Fruit fly (Drosophila melanogaster) whole organism, embryonic: ENCODE measurements around the gene Nup107.
A peak's percentile ranks its signal among the peaks of the same experiment; 100 is the strongest.

Experiments
- CG1024 ChIP-seq: fragments of 200-800 bp; sonication (Bioruptor generic); IDR thresholded peaks from 2 replicates; pipeline ENCODE4 v1.3.6; 2022; ENCODE audit warnings: missing biosample characterization, missing genetic modification characterization
- CG10462 ChIP-seq: fragments of 200-800 bp; sonication (Bioruptor generic); optimal IDR thresholded peaks from 2 replicates; lab custom pipeline; 2016; ENCODE audit warnings: missing biosample characterization, missing genetic modification characterization
- CG12659 ChIP-seq: fragments of 200-800 bp; sonication (Bioruptor generic); optimal IDR thresholded peaks from 3 replicates; lab custom pipeline; 2017; ENCODE audit warnings: mild to moderate bottlenecking, missing biosample characterization, missing genetic modification reagents, missing genetic modification characterization
- CG14667 ChIP-seq: fragments of 200-800 bp; sonication (Bioruptor generic); IDR thresholded peaks from 2 replicates; pipeline ENCODE4 v1.3.6; 2022; ENCODE audit warnings: missing biosample characterization, missing genetic modification characterization
- CG14710 ChIP-seq: fragments of 200-800 bp; sonication (Bioruptor generic); optimal IDR thresholded peaks from 3 replicates; lab custom pipeline; 2019; ENCODE audit warnings: missing biosample characterization, mild to moderate bottlenecking, missing genetic modification characterization, moderate library complexity
- CG17802 ChIP-seq: fragments of 200-800 bp; sonication (Bioruptor generic); optimal IDR thresholded peaks from 2 replicates; lab custom pipeline; 2018; ENCODE audit warnings: missing biosample characterization, mild to moderate bottlenecking, missing genetic modification characterization, moderate library complexity
- CG2116 ChIP-seq: fragments of 200-800 bp; sonication (Bioruptor generic); optimal IDR thresholded peaks from 3 replicates; lab custom pipeline; 2018; ENCODE audit warnings: missing biosample characterization, mild to moderate bottlenecking, missing genetic modification characterization
- CG2712 ChIP-seq: fragments of 200-800 bp; optimal IDR thresholded peaks from 3 replicates; lab custom pipeline; 2019; ENCODE audit warnings: missing biosample characterization, mild to moderate bottlenecking, missing genetic modification characterization, moderate library complexity
- CG30403 ChIP-seq: fragments of 200-800 bp; sonication (Bioruptor generic); optimal IDR thresholded peaks from 3 replicates; lab custom pipeline; 2016; ENCODE audit warnings: missing biosample characterization, missing genetic modification characterization
- CG32532 ChIP-seq: fragments of 200-800 bp; sonication (Bioruptor generic); IDR thresholded peaks from 2 replicates; pipeline ENCODE4 v1.3.6; 2022; ENCODE audit warnings: missing biosample characterization, missing genetic modification characterization
- CG3281 ChIP-seq: fragments of 200-800 bp; sonication (Bioruptor generic); optimal IDR thresholded peaks from 3 replicates; lab custom pipeline; 2017; ENCODE audit warnings: missing biosample characterization, mild to moderate bottlenecking, missing genetic modification characterization
- CG33557 ChIP-seq: fragments of 200-800 bp; sonication (Bioruptor generic); optimal IDR thresholded peaks from 2 replicates; lab custom pipeline; 2019; ENCODE audit warnings: missing biosample characterization, mild to moderate bottlenecking, missing genetic modification characterization, moderate library complexity
- CG34422 ChIP-seq: fragments of 200-800 bp; sonication (Bioruptor generic); IDR thresholded peaks from 3 replicates; pipeline ENCODE4 v1.3.6; 2022; ENCODE audit warnings: missing biosample characterization, missing genetic modification characterization
- CG6791 ChIP-seq: fragments of 200-800 bp; sonication (Bioruptor generic); IDR thresholded peaks from 3 replicates; pipeline ENCODE4 v1.3.6; 2022; ENCODE audit warnings: missing biosample characterization, missing genetic modification characterization; ENCODE audit not compliant: partially characterized antibody
- CG9932 ChIP-seq: fragments of 200-800 bp; sonication (Bioruptor generic); IDR thresholded peaks from 2 replicates; pipeline ENCODE4 v1.3.6; 2022; ENCODE audit warnings: missing biosample characterization, missing genetic modification characterization
- CHES-1-like ChIP-seq: fragments of 200-800 bp; sonication (Bioruptor generic); optimal IDR thresholded peaks from 2 replicates; lab custom pipeline; 2016; ENCODE audit warnings: missing biosample characterization, missing genetic modification characterization
- CoRest ChIP-seq: fragments of 200-800 bp; sonication (Bioruptor generic); optimal IDR thresholded peaks from 3 replicates; lab custom pipeline; 2018; ENCODE audit warnings: missing biosample characterization, mild to moderate bottlenecking, missing genetic modification characterization, moderate library complexity
- Dek ChIP-seq: fragments of 200-800 bp; sonication (Bioruptor generic); optimal IDR thresholded peaks from 3 replicates; lab custom pipeline; 2019; ENCODE audit warnings: missing biosample characterization, mild to moderate bottlenecking, missing genetic modification characterization, moderate library complexity
- Dip3 ChIP-seq: fragments of 200-800 bp; sonication (Bioruptor generic); optimal IDR thresholded peaks from 3 replicates; lab custom pipeline; 2016; ENCODE audit warnings: missing biosample characterization, missing genetic modification characterization
- E2f1 ChIP-seq: fragments of 200-800 bp; sonication (Bioruptor generic); IDR thresholded peaks from 2 replicates; pipeline ENCODE4 v1.3.6; 2022; ENCODE audit warnings: missing biosample characterization, missing genetic modification characterization
- Gug ChIP-seq: fragments of 200-800 bp; sonication (Bioruptor generic); IDR thresholded peaks from 4 replicates; pipeline ENCODE4 v1.3.6; 2022; ENCODE audit warnings: missing biosample characterization, missing genetic modification characterization
- HLHmδ ChIP-seq: fragments of 200-800 bp; sonication (Bioruptor generic); optimal IDR thresholded peaks from 2 replicates; lab custom pipeline; 2018; ENCODE audit warnings: missing biosample characterization, mild to moderate bottlenecking, missing genetic modification characterization, moderate library complexity
- Hr39 ChIP-seq: fragments of >200 bp; optimal IDR thresholded peaks from 2 replicates; lab custom pipeline; 2017
- Hr78 ChIP-seq, 2 experiments: fragments of 200-800 bp in 1 of 2; fragments of >200 bp in 1 of 2; sonication (Bioruptor generic) in 1 of 2; optimal IDR thresholded peaks; 2 replicates each; lab custom pipeline; 2017 to 2019; ENCODE audit warnings: missing biosample characterization in 2 of 2, missing genetic modification characterization in 2 of 2, mild to moderate bottlenecking in 1 of 2, moderate library complexity in 1 of 2
- Lpt ChIP-seq: fragments of >200 bp; optimal IDR thresholded peaks from 2 replicates; lab custom pipeline; 2018; ENCODE audit warnings: missing biosample characterization, missing genetic modification characterization
- Max ChIP-seq: fragments of 200-800 bp; sonication (Bioruptor generic); optimal IDR thresholded peaks from 2 replicates; lab custom pipeline; 2016; ENCODE audit warnings: missing biosample characterization, mild to moderate bottlenecking, missing genetic modification characterization
- NFAT ChIP-seq: fragments of 200-800 bp; sonication (Bioruptor generic); IDR thresholded peaks from 2 replicates; pipeline ENCODE4 v1.3.6; 2022; ENCODE audit warnings: missing biosample characterization, missing genetic modification characterization
- NK7.1 ChIP-seq: fragments of 200-800 bp; sonication (Bioruptor generic); optimal IDR thresholded peaks from 3 replicates; lab custom pipeline; 2016; ENCODE audit warnings: missing biosample characterization, missing genetic modification characterization
- PHDP ChIP-seq: fragments of 200-800 bp; sonication (Bioruptor generic); optimal IDR thresholded peaks from 3 replicates; lab custom pipeline; 2018; ENCODE audit warnings: missing biosample characterization, mild to moderate bottlenecking, missing genetic modification characterization, moderate library complexity
- Sry-δ ChIP-seq: fragments of 200-800 bp; sonication (Bioruptor generic); optimal IDR thresholded peaks from 2 replicates; lab custom pipeline; 2016; ENCODE audit warnings: missing biosample characterization, missing genetic modification characterization
- Xbp1 ChIP-seq: fragments of 200-800 bp; sonication (Bioruptor generic); optimal IDR thresholded peaks from 3 replicates; lab custom pipeline; 2016; ENCODE audit warnings: missing biosample characterization, mild to moderate bottlenecking, missing genetic modification characterization
- amos ChIP-seq: fragments of 200-800 bp; sonication (Bioruptor generic); IDR thresholded peaks from 2 replicates; pipeline ENCODE4 v1.3.6; 2022; ENCODE audit warnings: missing biosample characterization, missing genetic modification characterization; ENCODE audit not compliant: partially characterized antibody
- ato ChIP-seq: fragments of 200-800 bp; sonication (Bioruptor generic); IDR thresholded peaks from 2 replicates; pipeline ENCODE4 v1.3.6; 2022; ENCODE audit warnings: missing biosample characterization, missing genetic modification characterization; ENCODE audit not compliant: partially characterized antibody
- dati ChIP-seq: fragments of 200-800 bp; sonication (Bioruptor generic); IDR thresholded peaks from 2 replicates; pipeline ENCODE4 v1.3.6; 2022; ENCODE audit warnings: missing biosample characterization, missing genetic modification characterization
- dmrt11E ChIP-seq: fragments of 200-800 bp; sonication (Bioruptor generic); optimal IDR thresholded peaks from 3 replicates; lab custom pipeline; 2018; ENCODE audit warnings: missing biosample characterization, mild to moderate bottlenecking, missing genetic modification characterization, moderate library complexity
- dmrt99B ChIP-seq: fragments of 200-800 bp; sonication (Bioruptor generic); optimal IDR thresholded peaks from 2 replicates; lab custom pipeline; 2018; ENCODE audit warnings: missing biosample characterization, mild to moderate bottlenecking, missing genetic modification characterization, moderate library complexity
- ems ChIP-seq: fragments of 200-800 bp; sonication (Bioruptor generic); optimal IDR thresholded peaks from 3 replicates; lab custom pipeline; 2016; ENCODE audit warnings: missing biosample characterization, missing genetic modification characterization
- her ChIP-seq: fragments of 200-800 bp; sonication (Bioruptor generic); optimal IDR thresholded peaks from 2 replicates; lab custom pipeline; 2016; ENCODE audit warnings: missing biosample characterization, missing genetic modification characterization
- ken ChIP-seq: fragments of 200-800 bp; sonication (Bioruptor generic); IDR thresholded peaks from 3 replicates; pipeline ENCODE4 v1.3.6; 2022; ENCODE audit warnings: missing biosample characterization, missing genetic modification characterization
- lola ChIP-seq, 3 experiments: fragments of >200 bp in 2 of 3; fragments of 200-800 bp in 1 of 3; sonication (Bioruptor generic) in 1 of 3; optimal IDR thresholded peaks; 2 replicates each; lab custom pipeline; 2017 to 2019; ENCODE audit warnings: missing biosample characterization in 3 of 3, missing genetic modification characterization in 3 of 3, mild to moderate bottlenecking in 1 of 3, moderate library complexity in 1 of 3
- lov ChIP-seq, 2 experiments: fragments of 200-800 bp in 1 of 2; fragments of >200 bp in 1 of 2; sonication (Bioruptor generic) in 1 of 2; IDR thresholded peaks in 1 of 2; optimal IDR thresholded peaks in 1 of 2; 2 replicates in 1 of 2; 3 replicates in 1 of 2; pipeline versions ENCODE4 v1.3.6 to Lab custom; 2017 to 2022; ENCODE audit warnings: missing biosample characterization in 1 of 2, missing genetic modification characterization in 1 of 2
- mam ChIP-seq: fragments of 200-800 bp; sonication (Bioruptor generic); optimal IDR thresholded peaks from 3 replicates; lab custom pipeline; 2016; ENCODE audit warnings: missing biosample characterization, missing genetic modification characterization
- mirr ChIP-seq: fragments of 200-800 bp; sonication (Bioruptor generic); optimal IDR thresholded peaks from 3 replicates; lab custom pipeline; 2018; ENCODE audit warnings: missing biosample characterization, mild to moderate bottlenecking, missing genetic modification characterization
- nmo ChIP-seq: fragments of 200-800 bp; sonication (Bioruptor generic); optimal IDR thresholded peaks from 2 replicates; lab custom pipeline; 2018; ENCODE audit warnings: missing biosample characterization, mild to moderate bottlenecking, missing genetic modification characterization, moderate library complexity
- pita ChIP-seq: fragments of 200-800 bp; sonication (Bioruptor generic); optimal IDR thresholded peaks from 2 replicates; lab custom pipeline; 2017; ENCODE audit warnings: missing biosample characterization, mild to moderate bottlenecking, missing genetic modification characterization
- repo ChIP-seq: fragments of 200-800 bp; sonication (Bioruptor generic); optimal IDR thresholded peaks from 2 replicates; lab custom pipeline; 2016; ENCODE audit warnings: missing biosample characterization, missing genetic modification characterization
- shn ChIP-seq: fragments of 200-800 bp; sonication (Bioruptor generic); optimal IDR thresholded peaks from 3 replicates; lab custom pipeline; 2016; ENCODE audit warnings: missing biosample characterization, missing genetic modification characterization
- sqz ChIP-seq: fragments of 200-800 bp; sonication (Bioruptor generic); optimal IDR thresholded peaks from 3 replicates; lab custom pipeline; 2018; ENCODE audit warnings: missing biosample characterization, mild to moderate bottlenecking, missing genetic modification characterization
- zen ChIP-seq: fragments of 200-800 bp; sonication (Bioruptor generic); optimal IDR thresholded peaks from 3 replicates; lab custom pipeline; 2018; ENCODE audit warnings: missing biosample characterization, mild to moderate bottlenecking, missing genetic modification characterization, moderate library complexity

Gene Nup107

DNA sequence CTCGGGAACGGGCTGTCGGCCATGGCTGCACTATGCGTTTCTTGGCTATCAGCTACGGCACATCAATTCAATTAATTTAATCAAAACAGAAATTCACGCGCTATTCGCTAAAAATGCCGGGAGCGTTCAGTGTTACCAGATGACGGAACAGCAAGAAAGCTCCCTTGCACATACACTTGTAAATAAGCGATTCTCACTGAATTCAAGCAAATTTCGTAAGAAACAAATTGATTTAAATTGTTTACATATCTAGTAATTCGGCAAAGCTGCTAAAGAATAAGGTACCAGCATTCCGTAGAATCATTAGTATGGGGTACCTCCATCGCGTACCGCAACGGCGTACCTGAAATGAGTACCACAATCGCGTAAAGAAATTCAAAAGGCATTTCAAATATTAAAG, at the start of gene Nup107 (continued):
- peak; percentile 45 for TF ChIP-seq mam
- no peak for TF ChIP-seq dati (GFP tag; lab: Robert Waterston, UW)
- TF ChIP-seq Lpt (GFP tag; lab: Kevin White, UChicago), result no peak
- no peak for TF ChIP-seq ems (GFP tag; lab: Kevin White, UChicago)
- no peak for TF ChIP-seq HLHmδ (GFP tag; lab: Kevin White, UChicago)
- TF ChIP-seq lov (optimal IDR thresholded peaks at IDR 0.05; lab: Kevin White, UChicago), result no peak
- no peak for TF ChIP-seq lov (GFP tag; IDR thresholded peaks at IDR 0.05; lab: Robert Waterston, UW)
- no peak for TF ChIP-seq CG6791 (GFP tag; lab: Robert Waterston, UW)
- TF ChIP-seq zen (tag; lab: Kevin White, UChicago), result peak; percentile 39
- no peak for TF ChIP-seq dmrt99B (tag; lab: Kevin White, UChicago)
- TF ChIP-seq ken (GFP tag; lab: Robert Waterston, UW), result peak; percentile 37; the same call in 1 of the 3 replicates
- TF ChIP-seq shn (GFP tag; lab: Kevin White, UChicago), result peak; percentile 30
- no peak for TF ChIP-seq repo (GFP tag; lab: Kevin White, UChicago)
- TF ChIP-seq amos (GFP tag; lab: Robert Waterston, UW), result peak; percentile 28; the same call in 1 of the 2 replicates
- no peak for TF ChIP-seq CG33557 (GFP tag; lab: Kevin White, UChicago)
- 0 out of 2 replicates have a peak, but pooled peaks have one; percentile 24 for TF ChIP-seq ato (GFP tag; lab: Robert Waterston, UW)
- no peak for TF ChIP-seq Dek (tag; lab: Kevin White, UChicago)
- no peak for TF ChIP-seq CG14667 (GFP tag; lab: Robert Waterston, UW)
- TF ChIP-seq CHES-1-like (GFP tag; lab: Kevin White, UChicago), result peak; percentile 6
- TF ChIP-seq CG30403 (GFP tag; lab: Kevin White, UChicago), result peak; percentile 35
- TF ChIP-seq CG12659 (GFP tag; lab: Kevin White, UChicago), result peak; percentile 14
- peak; percentile 79 for TF ChIP-seq CG17802 (tag; lab: Kevin White, UChicago)
- peak; percentile 4 for TF ChIP-seq PHDP (tag; lab: Kevin White, UChicago)
- TF ChIP-seq CoRest (tag; lab: Kevin White, UChicago), result peak; percentile 30
- peak; percentile 43; the same call in 1 of the 3 replicates for TF ChIP-seq CG34422
- 0 out of 2 replicates have a peak, but pooled peaks have one; percentile 32 for TF ChIP-seq E2f1 (GFP tag; lab: Robert Waterston, UW)
- no peak for TF ChIP-seq pita (GFP tag; lab: Kevin White, UChicago)
- TF ChIP-seq CG3281 (GFP tag; lab: Kevin White, UChicago), result no peak
- TF ChIP-seq mirr, result no peak
- TF ChIP-seq NK7.1 (GFP tag; lab: Kevin White, UChicago), result no peak
- peak in 1 of 3 experiments; percentile 2 for TF ChIP-seq lola (GFP tag; optimal IDR thresholded peaks at IDR 0.05; lab: Kevin White, UChicago)
- no peak for TF ChIP-seq sqz (GFP tag; lab: Kevin White, UChicago)
- TF ChIP-seq CG2712, result peak; percentile 44
- peak; percentile 8 for TF ChIP-seq her (GFP tag; lab: Kevin White, UChicago)
- TF ChIP-seq CG1024 (GFP tag; lab: Robert Waterston, UW), result peak; percentile 58; the same call in 1 of the 2 replicates
- peak; percentile 58 for TF ChIP-seq Sry-δ
- peak; percentile 38 for TF ChIP-seq Xbp1
- TF ChIP-seq dmrt11E (tag; lab: Kevin White, UChicago), result peak; percentile 26
- TF ChIP-seq nmo, result peak; percentile 52
- no peak for TF ChIP-seq Dip3 (GFP tag; lab: Kevin White, UChicago)
- TF ChIP-seq Gug (GFP tag; lab: Robert Waterston, UW), result no peak
- TF ChIP-seq CG9932, result no peak; the same call in 1 of the 2 replicates
- TF ChIP-seq Hr78 (GFP tag; optimal IDR thresholded peaks at IDR 0.05; lab: Kevin White, UChicago), result peak in 1 of 2 experiments; percentile 2
- peak; percentile 19 for TF ChIP-seq CG2116 (GFP tag; lab: Kevin White, UChicago)
- TF ChIP-seq Hr39 (lab: Kevin White, UChicago), result no peak
- TF ChIP-seq CG32532, result 0 out of 2 replicates have a peak, but pooled peaks have one; percentile 14
- no peak for TF ChIP-seq Max (GFP tag; lab: Kevin White, UChicago)
- TF ChIP-seq CG14710 (tag; lab: Kevin White, UChicago), result peak; percentile 28
- TF ChIP-seq NFAT (GFP tag; lab: Robert Waterston, UW), result 0 out of 2 replicates have a peak, but pooled peaks have one; percentile 7
- no peak for TF ChIP-seq CG10462
